Worm (Caenorhabditis elegans) whole organism, L4 larva: ENCODE measurements around the gene ccm-3.

Source experiments
- lir-3 ChIP-seq: sonication (generic microtip); optimal IDR thresholded peaks from 2 replicates; lab custom pipeline; 2016; ENCODE audit warnings: mild to moderate bottlenecking, missing genetic modification characterization, missing compliant biosample characterization
- lsy-2 ChIP-seq, 2 experiments: fragments of 150-350 bp in 1 of 2; sonication (generic microtip) in 1 of 2; optimal IDR thresholded peaks; 2 replicates each; lab custom pipeline; 2014 to 2017; ENCODE audit warnings: missing biosample characterization in 2 of 2, missing genetic modification characterization in 2 of 2
- nhr-28 ChIP-seq: fragments of 150-350 bp; optimal IDR thresholded peaks from 2 replicates; lab custom pipeline; 2014; ENCODE audit warnings: missing biosample characterization, missing genetic modification characterization
- pqm-1 ChIP-seq: sonication (generic microtip); optimal IDR thresholded peaks from 2 replicates; lab custom pipeline; 2017; ENCODE audit warnings: missing biosample characterization, missing genetic modification characterization
- snpc-1.2 ChIP-seq: fragments of 200-800 bp; sonication (Bioruptor generic); IDR thresholded peaks from 2 replicates; pipeline ENCODE4 v1.3.6; 2022; ENCODE audit warnings: missing genetic modification reagents, missing genetic modification characterization, missing compliant biosample characterization
- snpc-4 ChIP-seq: fragments of 150-350 bp; optimal IDR thresholded peaks from 2 replicates; lab custom pipeline; 2014; ENCODE audit warnings: missing biosample characterization, missing genetic modification characterization
- zag-1 ChIP-seq: fragments of 150-350 bp; optimal IDR thresholded peaks from 2 replicates; lab custom pipeline; 2014; ENCODE audit warnings: missing biosample characterization, missing genetic modification characterization

- TF ChIP-seq lir-3 (tag; lab: Kevin White, UChicago) (no peak), snpc-1.2 (GFP tag; lab: Robert Waterston, UW) (no peak), snpc-4 (tag; lab: Kevin White, UChicago) (no peak), lsy-2 (tag; optimal IDR thresholded peaks at IDR 0.05; lab: Kevin White, UChicago) (no peak), pqm-1 (tag; lab: Kevin White, UChicago) (no peak), zag-1 (tag; lab: Kevin White, UChicago) (no peak), nhr-28 (tag; lab: Kevin White, UChicago) (no peak)
These were observed 42.5 kb downstream of the ccm-3 start, which contains the start of the genes C06A1.6 and C06A1.7 for ce11 chrII:10564578-10564977.
